Fruit fly (Drosophila melanogaster): ENCODE results near the gene CG4733.

- no peak for TF ChIP-seq Mnt (GFP tag; optimal IDR thresholded peaks at IDR 0.05)
- no peak for TF ChIP-seq toe (GFP tag; optimal IDR thresholded peaks at IDR 0.05)
- TF ChIP-seq bab1 (GFP tag; optimal IDR thresholded peaks at IDR 0.05) = no peak
- TF ChIP-seq CG1620 (GFP tag; optimal IDR thresholded peaks at IDR 0.05) = no peak
- TF ChIP-seq CG14711 (tag; optimal IDR thresholded peaks at IDR 0.05) = no peak
These were observed 48.6 kb downstream of the CG4733 start for dm6 chr3R:19938941-19939587.
